Fruit fly (Drosophila melanogaster) whole organism, prepupa: ENCODE measurements around the gene CG12516.

ENCODE experiments used
- CG34406 ChIP-seq: fragments of 200-800 bp; sonication (Bioruptor generic); optimal IDR thresholded peaks from 3 replicates; lab custom pipeline; 2016; ENCODE audit warnings: missing biosample characterization, missing genetic modification characterization
- CG6854 ChIP-seq: fragments of 200-800 bp; sonication (Bioruptor generic); optimal IDR thresholded peaks from 2 replicates; lab custom pipeline; 2017; ENCODE audit warnings: missing biosample characterization, mild to moderate bottlenecking, missing genetic modification characterization
- Eip75B ChIP-seq: fragments of 200-800 bp; sonication (Bioruptor generic); optimal IDR thresholded peaks from 3 replicates; lab custom pipeline; 2016; ENCODE audit warnings: missing biosample characterization, missing genetic modification characterization
- Hr39 ChIP-seq: fragments of 200-800 bp; sonication (Bioruptor generic); optimal IDR thresholded peaks from 2 replicates; lab custom pipeline; 2016; ENCODE audit warnings: missing biosample characterization, missing genetic modification characterization
- dac ChIP-seq: fragments of 200-800 bp; sonication (Bioruptor generic); optimal IDR thresholded peaks from 2 replicates; lab custom pipeline; 2017; ENCODE audit warnings: missing biosample characterization, mild to moderate bottlenecking, missing genetic modification characterization
- esn ChIP-seq: fragments of 200-800 bp; sonication (Bioruptor generic); optimal IDR thresholded peaks from 2 replicates; lab custom pipeline; 2016; ENCODE audit warnings: missing biosample characterization, mild to moderate bottlenecking, missing genetic modification characterization, moderate library complexity
- lz ChIP-seq: fragments of 200-800 bp; sonication (Bioruptor generic); optimal IDR thresholded peaks from 3 replicates; lab custom pipeline; 2016; ENCODE audit warnings: missing biosample characterization, missing genetic modification characterization

DNA sequence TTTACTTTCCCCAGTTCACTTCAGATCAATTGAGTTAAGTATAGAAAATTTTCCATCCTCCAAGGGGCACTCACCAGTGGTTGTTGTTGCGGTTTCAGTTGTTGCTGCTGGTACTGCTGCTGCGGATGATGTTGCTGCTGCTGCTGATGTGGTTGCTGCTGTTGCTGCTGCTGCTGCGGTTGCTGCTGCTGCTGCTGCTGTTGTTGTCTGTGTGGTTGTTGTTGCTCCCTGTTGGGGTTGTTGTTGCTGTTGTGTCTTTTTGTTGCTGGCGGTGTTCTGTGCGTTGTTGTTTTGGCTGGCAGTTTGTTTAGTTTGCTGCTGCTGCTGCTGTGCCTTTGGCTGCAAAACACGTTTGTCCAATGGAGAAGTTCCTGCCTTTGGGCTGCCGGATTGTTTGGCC, 21.0 kb upstream of the CG12516 start:
- TF ChIP-seq dac (GFP tag; lab: Kevin White, UChicago) (no peak), lz (no peak), CG6854 (GFP tag; lab: Kevin White, UChicago) (no peak), esn (GFP tag; lab: Kevin White, UChicago) (no peak), Hr39 (GFP tag; lab: Kevin White, UChicago) (no peak), Eip75B (GFP tag; lab: Kevin White, UChicago) (no peak), CG34406 (GFP tag; lab: Kevin White, UChicago) (no peak)
